Worm (Caenorhabditis elegans) whole organism, mixed stage, embryonic: ENCODE results near the gene F31B12.3.

Experiments
- M03D4.4 ChIP-seq: sonication (generic microtip); optimal IDR thresholded peaks from 2 replicates; lab custom pipeline; 2017; ENCODE audit warnings: mild to moderate bottlenecking, missing genetic modification characterization, missing compliant biosample characterization
- bed-3 ChIP-seq: fragments of 200-800 bp; sonication (Bioruptor generic); optimal IDR thresholded peaks from 3 replicates; lab custom pipeline; 2018; ENCODE audit warnings: mild to moderate bottlenecking, missing genetic modification characterization, moderate library complexity, missing compliant biosample characterization
- blmp-1 ChIP-seq: fragments of 150-350 bp; optimal IDR thresholded peaks from 2 replicates; lab custom pipeline; 2014; ENCODE audit warnings: missing biosample characterization, missing genetic modification characterization
- ceh-39 ChIP-seq: fragments of 150-350 bp; optimal IDR thresholded peaks from 2 replicates; lab custom pipeline; 2014; ENCODE audit warnings: missing biosample characterization, missing genetic modification characterization
- ceh-43 ChIP-seq: fragments of 200-800 bp; sonication (Bioruptor generic); optimal IDR thresholded peaks from 2 replicates; lab custom pipeline; 2018; ENCODE audit warnings: mild to moderate bottlenecking, missing genetic modification characterization, moderate library complexity, missing compliant biosample characterization
- ceh-83 ChIP-seq: fragments of 200-800 bp; sonication (Bioruptor generic); optimal IDR thresholded peaks from 2 replicates; lab custom pipeline; 2018; ENCODE audit warnings: mild to moderate bottlenecking, missing genetic modification characterization, missing compliant biosample characterization
- ces-1 ChIP-seq: fragments of 150-350 bp; optimal IDR thresholded peaks from 2 replicates; lab custom pipeline; 2014; ENCODE audit warnings: missing biosample characterization, missing genetic modification reagents, missing genetic modification characterization
- cnd-1 ChIP-seq: fragments of 200-800 bp; sonication (Bioruptor generic); optimal IDR thresholded peaks from 2 replicates; lab custom pipeline; 2018; ENCODE audit warnings: mild to moderate bottlenecking, missing genetic modification characterization, missing compliant biosample characterization
- drap-1 ChIP-seq: fragments of 200-800 bp; sonication (Bioruptor generic); optimal IDR thresholded peaks from 3 replicates; lab custom pipeline; 2018; ENCODE audit warnings: mild to moderate bottlenecking, missing genetic modification characterization, missing compliant biosample characterization
- elt-1 ChIP-seq: sonication (generic microtip); optimal IDR thresholded peaks from 2 replicates; lab custom pipeline; 2017; ENCODE audit warnings: missing genetic modification characterization, mild to moderate bottlenecking, missing compliant biosample characterization, antibody characterized with exemption, moderate library complexity, borderline replicate concordance; ENCODE audit not compliant: insufficient read depth
- elt-3 ChIP-seq: fragments of 150-350 bp; optimal IDR thresholded peaks from 2 replicates; lab custom pipeline; 2014; ENCODE audit warnings: missing biosample characterization, missing genetic modification characterization
- flh-1 ChIP-seq: fragments of 200-800 bp; sonication (Bioruptor generic); optimal IDR thresholded peaks from 2 replicates; lab custom pipeline; 2018; ENCODE audit warnings: mild to moderate bottlenecking, missing genetic modification characterization, moderate library complexity, missing compliant biosample characterization
- ham-2 ChIP-seq: fragments of 200-800 bp; sonication (Bioruptor generic); optimal IDR thresholded peaks from 2 replicates; lab custom pipeline; 2018; ENCODE audit warnings: mild to moderate bottlenecking, missing genetic modification characterization, missing compliant biosample characterization
- lin-13 ChIP-seq: fragments of 150-350 bp; optimal IDR thresholded peaks from 2 replicates; lab custom pipeline; 2014; ENCODE audit warnings: missing biosample characterization, missing genetic modification characterization
- lin-32 ChIP-seq: fragments of 200-800 bp; sonication (Bioruptor generic); optimal IDR thresholded peaks from 2 replicates; lab custom pipeline; 2018; ENCODE audit warnings: mild to moderate bottlenecking, missing genetic modification characterization, missing compliant biosample characterization
- lsy-2 ChIP-seq: fragments of 150-350 bp; optimal IDR thresholded peaks from 2 replicates; lab custom pipeline; 2014; ENCODE audit warnings: missing biosample characterization, missing genetic modification characterization
- mep-1 ChIP-seq: fragments of 150-350 bp; optimal IDR thresholded peaks from 2 replicates; lab custom pipeline; 2017; ENCODE audit warnings: missing biosample characterization, missing genetic modification reagents, missing genetic modification characterization, inconsistent platforms
- mls-2 ChIP-seq: sonication (generic microtip); optimal IDR thresholded peaks from 2 replicates; lab custom pipeline; 2016; ENCODE audit warnings: mild to moderate bottlenecking, missing genetic modification characterization, moderate library complexity, missing compliant biosample characterization
- nhr-237 ChIP-seq: fragments of 150-350 bp; optimal IDR thresholded peaks from 2 replicates; lab custom pipeline; 2014; ENCODE audit warnings: missing biosample characterization, missing genetic modification characterization
- nhr-28 ChIP-seq: fragments of 150-350 bp; optimal IDR thresholded peaks from 2 replicates; lab custom pipeline; 2014; ENCODE audit warnings: missing biosample characterization, missing genetic modification characterization
- nhr-76 ChIP-seq: sonication (generic microtip); optimal IDR thresholded peaks from 2 replicates; lab custom pipeline; 2017; ENCODE audit warnings: missing biosample characterization, missing genetic modification characterization
- pha-4 ChIP-seq: fragments of 150-350 bp; optimal IDR thresholded peaks from 2 replicates; lab custom pipeline; 2018; ENCODE audit warnings: missing biosample characterization, missing genetic modification reagents, missing genetic modification characterization
- sem-2 ChIP-seq: fragments of 200-800 bp; sonication (Bioruptor generic); optimal IDR thresholded peaks from 2 replicates; lab custom pipeline; 2018; ENCODE audit warnings: mild to moderate bottlenecking, missing genetic modification characterization, missing compliant biosample characterization
- snpc-4 ChIP-seq: fragments of 150-350 bp; optimal IDR thresholded peaks from 2 replicates; lab custom pipeline; 2014; ENCODE audit warnings: missing biosample characterization, missing genetic modification characterization
- sptf-1 ChIP-seq: sonication (generic microtip); optimal IDR thresholded peaks from 2 replicates; lab custom pipeline; 2017; ENCODE audit warnings: mild to moderate bottlenecking, missing genetic modification characterization, moderate library complexity, missing compliant biosample characterization
- unc-120 ChIP-seq: sonication (generic microtip); optimal IDR thresholded peaks from 2 replicates; lab custom pipeline; 2017; ENCODE audit warnings: missing genetic modification characterization, missing compliant biosample characterization; ENCODE audit not compliant: poor library complexity, severe bottlenecking
- unc-39 ChIP-seq: fragments of 150-350 bp; optimal IDR thresholded peaks from 2 replicates; lab custom pipeline; 2014; ENCODE audit warnings: missing biosample characterization, missing genetic modification characterization
- unc-62 ChIP-seq: fragments of 150-350 bp; optimal IDR thresholded peaks from 2 replicates; lab custom pipeline; 2014; ENCODE audit warnings: missing biosample characterization, missing genetic modification reagents, missing genetic modification characterization
- zip-8 ChIP-seq: fragments of 150-350 bp; optimal IDR thresholded peaks from 2 replicates; lab custom pipeline; 2014; ENCODE audit warnings: missing biosample characterization, missing genetic modification characterization
- ztf-11 ChIP-seq: fragments of 150-350 bp; optimal IDR thresholded peaks from 2 replicates; lab custom pipeline; 2014; ENCODE audit warnings: missing biosample characterization, missing genetic modification characterization

F31B12.3 gene

ce11 chrX:10820511-10820910 lies at the start of gene F31B12.3:
Gene F31B12.3 (minus strand): TSS chrX:10820611.
- TF ChIP-seq lsy-2 (tag; lab: Kevin White, UChicago) (no peak), unc-39 (no peak), sem-2 (GFP tag; lab: Kevin White, UChicago) (no peak), sptf-1 (no peak), nhr-237 (tag; lab: Kevin White, UChicago) (no peak), nhr-28 (no peak), zip-8 (no peak), cnd-1 (tag; lab: Kevin White, UChicago) (no peak), drap-1 (no peak), unc-62 (GFP tag; lab: Kevin White, UChicago) (no peak), elt-1 (tag; lab: Kevin White, UChicago) (no peak), mep-1 (tag; lab: Kevin White, UChicago) (no peak), M03D4.4 (tag; lab: Kevin White, UChicago) (no peak)

- TF ChIP-seq sptf-1 (no peak), pha-4 (no peak), unc-120 (tag; lab: Kevin White, UChicago) (no peak)
- TF ChIP-seq, all 35 proteins: peak for 0
These were observed 49.7 kb upstream of the F31B12.3 start, which contains the start of gene pgp-7 for ce11 chrX:10870137-10870536. Gene pgp-7 (minus strand): TSS chrX:10870237.

ce11 chrX:10864322-10864721 lies 43.9 kb upstream of the F31B12.3 start, which contains the start of gene pgp-8:
Gene pgp-8 (minus strand): TSS chrX:10864422.
- TF ChIP-seq nhr-28: no peak
- TF ChIP-seq nhr-76 (tag; lab: Kevin White, UChicago): no peak
- TF ChIP-seq pha-4: no peak

ce11 chrX:10862582-10862981 lies 42.2 kb upstream of the F31B12.3 start:
- TF ChIP-seq blmp-1 (tag; lab: Kevin White, UChicago): no peak
- TF ChIP-seq ceh-39: no peak
- TF ChIP-seq drap-1: no peak
- no peak for TF ChIP-seq ces-1 (GFP tag; lab: Kevin White, UChicago)
- TF ChIP-seq lin-13 (tag; lab: Kevin White, UChicago): no peak
- no peak for TF ChIP-seq ztf-11 (tag; lab: Kevin White, UChicago)

ce11 chrX:10861673-10862072 lies 41.3 kb upstream of the F31B12.3 start:
- TF ChIP-seq unc-62 (GFP tag; lab: Kevin White, UChicago): no peak
- TF ChIP-seq sptf-1: no peak
- TF ChIP-seq lin-13 (tag; lab: Kevin White, UChicago): no peak
- TF ChIP-seq ceh-83: no peak
- TF ChIP-seq bed-3 (GFP tag; lab: Kevin White, UChicago): no peak
- TF ChIP-seq nhr-76 (tag; lab: Kevin White, UChicago): no peak
- no peak for TF ChIP-seq unc-39
- no peak for TF ChIP-seq snpc-4
- TF ChIP-seq elt-3 (tag; lab: Kevin White, UChicago): no peak
- TF ChIP-seq flh-1 (GFP tag; lab: Kevin White, UChicago): no peak
- TF ChIP-seq nhr-28: no peak
- TF ChIP-seq cnd-1 (tag; lab: Kevin White, UChicago): no peak
- TF ChIP-seq lin-32 (GFP tag; lab: Kevin White, UChicago): no peak
- TF ChIP-seq sem-2 (GFP tag; lab: Kevin White, UChicago): no peak
- no peak for TF ChIP-seq mls-2
- no peak for TF ChIP-seq lsy-2 (tag; lab: Kevin White, UChicago)
- TF ChIP-seq unc-120 (tag; lab: Kevin White, UChicago): no peak
- no peak for TF ChIP-seq mep-1 (tag; lab: Kevin White, UChicago)
- no peak for TF ChIP-seq nhr-237 (tag; lab: Kevin White, UChicago)
- no peak for TF ChIP-seq pha-4

- TF ChIP-seq ham-2 (GFP tag; lab: Kevin White, UChicago) (no peak), unc-39 (no peak), ceh-43 (GFP tag; lab: Kevin White, UChicago) (no peak), lin-32 (GFP tag; lab: Kevin White, UChicago) (no peak), nhr-237 (tag; lab: Kevin White, UChicago) (no peak), M03D4.4 (tag; lab: Kevin White, UChicago) (no peak), lin-13 (tag; lab: Kevin White, UChicago) (no peak), ceh-83 (no peak), sem-2 (GFP tag; lab: Kevin White, UChicago) (no peak), mep-1 (tag; lab: Kevin White, UChicago) (no peak), lsy-2 (tag; lab: Kevin White, UChicago) (no peak), drap-1 (no peak), unc-120 (tag; lab: Kevin White, UChicago) (no peak), cnd-1 (tag; lab: Kevin White, UChicago) (no peak)
- TF ChIP-seq, all 35 proteins: peak for 0
These were observed 39.2 kb upstream of the F31B12.3 start for ce11 chrX:10859622-10860021.
